Fruit fly (Drosophila melanogaster) whole organism, prepupa: ENCODE data around the gene CG33235.

Experiments
- Blimp-1 ChIP-seq: fragments of 200-800 bp; sonication (Bioruptor generic); optimal IDR thresholded peaks from 3 replicates; lab custom pipeline; 2017; ENCODE audit warnings: missing biosample characterization, missing genetic modification characterization, mild to moderate bottlenecking, moderate library complexity, missing genetic modification reagents
- CG11294 ChIP-seq: fragments of 200-800 bp; sonication (Bioruptor generic); IDR thresholded peaks from 2 replicates; pipeline ENCODE4 v1.3.6; 2022; ENCODE audit warnings: missing biosample characterization, missing genetic modification characterization
- CG11762 ChIP-seq: fragments of 200-800 bp; sonication (Bioruptor generic); optimal IDR thresholded peaks from 3 replicates; lab custom pipeline; 2016; ENCODE audit warnings: missing biosample characterization, missing genetic modification characterization; ENCODE audit not compliant: insufficient read depth
- CG11902 ChIP-seq: fragments of 200-800 bp; sonication (Bioruptor generic); optimal IDR thresholded peaks from 3 replicates; lab custom pipeline; 2016; ENCODE audit warnings: missing biosample characterization, missing genetic modification characterization
- CG15336 ChIP-seq: fragments of 200-800 bp; sonication (Bioruptor generic); IDR thresholded peaks from 2 replicates; pipeline ENCODE4 v1.3.6; 2022; ENCODE audit warnings: missing biosample characterization, missing genetic modification characterization
- CG1621 ChIP-seq: fragments of 200-800 bp; sonication (Bioruptor generic); optimal IDR thresholded peaks from 3 replicates; lab custom pipeline; 2018; ENCODE audit warnings: missing biosample characterization, mild to moderate bottlenecking, missing genetic modification characterization
- CG16779 ChIP-seq: fragments of 200-800 bp; sonication (Bioruptor generic); optimal IDR thresholded peaks from 3 replicates; lab custom pipeline; 2017; ENCODE audit warnings: missing biosample characterization, mild to moderate bottlenecking, missing genetic modification characterization
- CG3032 ChIP-seq: fragments of 200-800 bp; optimal IDR thresholded peaks from 2 replicates; lab custom pipeline; 2019; ENCODE audit warnings: missing biosample characterization, mild to moderate bottlenecking, missing genetic modification characterization, moderate library complexity
- CG31627 ChIP-seq: fragments of 200-800 bp; sonication (Bioruptor generic); optimal IDR thresholded peaks from 3 replicates; lab custom pipeline; 2016; ENCODE audit warnings: missing biosample characterization, missing genetic modification characterization
- CG6163 ChIP-seq: fragments of 200-800 bp; sonication (Bioruptor generic); IDR thresholded peaks from 3 replicates; pipeline ENCODE4 v1.3.6; 2022; ENCODE audit warnings: missing biosample characterization, missing genetic modification characterization
- CG6276 ChIP-seq: fragments of 200-800 bp; sonication (Bioruptor generic); optimal IDR thresholded peaks from 2 replicates; lab custom pipeline; 2017; ENCODE audit warnings: missing biosample characterization, mild to moderate bottlenecking, missing genetic modification characterization
- CG6808 ChIP-seq: fragments of 200-800 bp; sonication (Bioruptor generic); optimal IDR thresholded peaks from 3 replicates; lab custom pipeline; 2017; ENCODE audit warnings: missing biosample characterization, missing genetic modification characterization, mild to moderate bottlenecking, moderate library complexity, missing genetic modification reagents
- CG8119 ChIP-seq: fragments of 200-800 bp; sonication (Bioruptor generic); IDR thresholded peaks from 3 replicates; pipeline ENCODE4 v1.3.6; 2022; ENCODE audit warnings: missing biosample characterization, missing genetic modification characterization
- CG8632 ChIP-seq: fragments of 200-800 bp; sonication (Bioruptor generic); optimal IDR thresholded peaks from 3 replicates; lab custom pipeline; 2016; ENCODE audit warnings: missing biosample characterization, missing genetic modification characterization
- CG9139 ChIP-seq: fragments of 200-800 bp; sonication (Bioruptor generic); optimal IDR thresholded peaks from 3 replicates; lab custom pipeline; 2017; ENCODE audit warnings: missing biosample characterization, mild to moderate bottlenecking, missing genetic modification characterization
- Eip75B ChIP-seq: fragments of 200-800 bp; sonication (Bioruptor generic); optimal IDR thresholded peaks from 3 replicates; lab custom pipeline; 2016; ENCODE audit warnings: missing biosample characterization, missing genetic modification characterization
- Eip78C ChIP-seq: fragments of 200-800 bp; sonication (Bioruptor generic); peaks from one replicate; lab custom pipeline; 2016; ENCODE audit warnings: missing biosample characterization, missing genetic modification characterization
- Ets96B ChIP-seq: fragments of 200-800 bp; optimal IDR thresholded peaks from 2 replicates; lab custom pipeline; 2019; ENCODE audit warnings: missing biosample characterization, mild to moderate bottlenecking, missing genetic modification characterization, moderate library complexity
- Gug ChIP-seq: fragments of 200-800 bp; sonication (Bioruptor generic); IDR thresholded peaks from 2 replicates; pipeline ENCODE4 v1.3.6; 2022; ENCODE audit warnings: missing biosample characterization, missing genetic modification characterization
- Hr38 ChIP-seq: sonication (Bioruptor generic); optimal IDR thresholded peaks from 2 replicates; lab custom pipeline; 2016; ENCODE audit warnings: missing biosample characterization, missing genetic modification characterization
- Hr39 ChIP-seq: fragments of 200-800 bp; sonication (Bioruptor generic); optimal IDR thresholded peaks from 2 replicates; lab custom pipeline; 2016; ENCODE audit warnings: missing biosample characterization, missing genetic modification characterization
- Hr4 ChIP-seq: fragments of 200-800 bp; sonication (Bioruptor generic); optimal IDR thresholded peaks from 3 replicates; lab custom pipeline; 2016; ENCODE audit warnings: missing biosample characterization, missing genetic modification characterization
- Lpt ChIP-seq: fragments of 200-800 bp; sonication (Bioruptor generic); optimal IDR thresholded peaks from 3 replicates; lab custom pipeline; 2016; ENCODE audit warnings: missing biosample characterization, missing genetic modification characterization
- Smox ChIP-seq: fragments of 200-800 bp; sonication (Bioruptor generic); optimal IDR thresholded peaks from 3 replicates; lab custom pipeline; 2016; ENCODE audit warnings: missing biosample characterization, missing genetic modification characterization
- dac ChIP-seq: fragments of 200-800 bp; sonication (Bioruptor generic); optimal IDR thresholded peaks from 2 replicates; lab custom pipeline; 2017; ENCODE audit warnings: missing biosample characterization, mild to moderate bottlenecking, missing genetic modification characterization
- dsx ChIP-seq: fragments of 200-800 bp; optimal IDR thresholded peaks from 3 replicates; lab custom pipeline; 2019; ENCODE audit warnings: missing biosample characterization, mild to moderate bottlenecking, missing genetic modification characterization, moderate library complexity; ENCODE audit not compliant: poor library complexity, severe bottlenecking
- eg ChIP-seq: fragments of 200-800 bp; sonication (Bioruptor generic); IDR thresholded peaks from 3 replicates; pipeline ENCODE4 v1.3.6; 2022; ENCODE audit warnings: missing biosample characterization, missing genetic modification characterization
- pdm3 ChIP-seq: fragments of 200-800 bp; sonication (Bioruptor generic); optimal IDR thresholded peaks from 3 replicates; lab custom pipeline; 2016; ENCODE audit warnings: missing biosample characterization, missing genetic modification characterization
- salr ChIP-seq, 2 experiments: fragments of 200-800 bp; sonication (Bioruptor generic); optimal IDR thresholded peaks; 3 replicates each; lab custom pipeline; 2016 to 2018; ENCODE audit warnings: missing biosample characterization in 2 of 2, missing genetic modification characterization in 2 of 2, mild to moderate bottlenecking in 1 of 2
- spab ChIP-seq: fragments of 200-800 bp; sonication (Bioruptor generic); optimal IDR thresholded peaks from 2 replicates; lab custom pipeline; 2017; ENCODE audit warnings: missing biosample characterization, mild to moderate bottlenecking, missing genetic modification characterization, missing genetic modification reagents
- ss ChIP-seq, 2 experiments: fragments of 200-800 bp; sonication (Bioruptor generic); optimal IDR thresholded peaks; 2 replicates in 1 of 2; 3 replicates in 1 of 2; lab custom pipeline; 2017 to 2018; ENCODE audit warnings: mild to moderate bottlenecking in 2 of 2, missing biosample characterization in 2 of 2, missing genetic modification characterization in 2 of 2, moderate library complexity in 1 of 2
- svp ChIP-seq: fragments of 200-800 bp; sonication (Bioruptor generic); peaks from one replicate; lab custom pipeline; 2016; ENCODE audit warnings: missing biosample characterization, missing genetic modification characterization

CG33235 gene

DNA sequence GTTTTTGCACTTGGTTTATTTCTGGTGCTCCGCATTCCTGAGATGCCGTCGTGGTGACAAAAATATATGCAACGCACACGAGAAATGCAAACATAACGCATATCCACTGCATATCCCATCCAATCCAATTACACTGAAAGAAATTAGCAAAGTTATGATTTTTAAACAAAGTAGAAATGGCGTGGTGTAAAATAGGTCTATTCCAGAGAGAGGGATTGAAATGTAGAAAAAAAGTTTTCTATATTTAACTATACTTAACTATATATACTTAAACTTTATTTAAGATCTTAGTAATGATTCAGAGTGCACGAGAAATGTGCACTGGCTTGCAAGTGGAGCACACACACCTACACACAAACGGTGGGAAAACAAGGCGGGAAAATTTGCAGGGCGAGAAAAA lies 832 bp upstream of the CG33235 start (continued):
- TF ChIP-seq Blimp-1 (no peak), CG6808 (GFP tag; lab: Kevin White, UChicago) (peak; percentile 1), CG1621 (tag; lab: Kevin White, UChicago) (no peak), CG8119 (GFP tag; lab: Robert Waterston, UW) (no peak), Gug (GFP tag; lab: Robert Waterston, UW) (no peak)

DNA sequence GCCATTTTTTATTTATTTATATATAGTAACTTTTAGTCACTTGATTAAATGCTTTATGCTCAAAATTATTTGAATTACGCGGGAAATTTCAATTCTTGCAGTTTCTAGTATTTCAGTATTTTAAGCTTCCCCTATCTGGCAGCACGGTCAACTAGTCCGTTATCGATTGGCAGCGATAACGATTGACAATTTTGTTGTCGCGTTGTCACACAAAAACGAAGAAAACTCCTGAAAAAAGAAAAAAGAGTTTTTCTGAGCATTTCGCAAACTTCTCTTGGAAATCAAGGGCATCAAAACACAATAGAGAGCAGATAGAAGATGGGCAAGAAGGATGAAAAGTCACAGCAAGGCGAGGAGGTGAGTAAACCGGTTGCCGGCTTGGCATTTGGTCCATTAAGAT lies 6.3 kb downstream of the CG33235 start, which contains the start of gene Spase25:
Gene Spase25 (plus strand): TSS at position 176 of the 400 bp plus-strand sequence.
- TF ChIP-seq Ets96B (peak; percentile 47), Eip75B (GFP tag; lab: Kevin White, UChicago) (no peak), Smox (GFP tag; lab: Kevin White, UChicago) (no peak), CG8119 (GFP tag; lab: Robert Waterston, UW) (peak; percentile 49; the same call in 2 of the 3 replicates), CG9139 (GFP tag; lab: Kevin White, UChicago) (peak; percentile 3), CG3032 (peak; percentile 9), Eip78C (GFP tag; lab: Kevin White, UChicago) (peak; percentile 17), CG15336 (GFP tag; lab: Robert Waterston, UW) (0 out of 2 replicates have a peak, but pooled peaks have one; percentile 28), Lpt (GFP tag; lab: Kevin White, UChicago) (peak; percentile 28), CG11762 (no peak), dsx (GFP tag; lab: Kevin White, UChicago) (peak; percentile 37), CG6808 (GFP tag; lab: Kevin White, UChicago) (peak; percentile 19), CG6163 (GFP tag; lab: Robert Waterston, UW) (peak; percentile 28; the same call in 1 of the 3 replicates), ss (GFP tag; optimal IDR thresholded peaks at IDR 0.05; lab: Kevin White, UChicago) (peak in 1 of 2 experiments; percentile 12)
- TF ChIP-seq, all 60 proteins: peak for 11

DNA sequence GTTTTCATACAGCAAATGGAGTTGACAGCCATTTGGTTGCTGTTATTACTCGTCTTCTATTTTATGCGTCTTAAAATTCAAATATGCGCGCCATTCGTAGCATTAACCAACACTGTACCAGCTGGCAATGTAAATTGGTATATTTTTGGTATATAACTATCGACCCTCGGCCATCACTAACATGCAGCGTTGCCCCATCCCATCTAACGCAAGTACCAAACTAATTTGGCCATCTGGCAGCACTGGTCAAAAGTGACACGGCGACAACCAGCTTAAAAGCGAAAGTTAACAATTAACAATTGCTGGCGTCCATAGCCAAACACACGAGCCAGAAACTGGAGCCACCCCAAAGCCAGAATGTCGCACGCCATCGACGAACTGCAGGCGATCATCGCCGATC lies 8.1 kb downstream of the CG33235 start, which contains the start of gene Uba5:
Gene Uba5 (plus strand): TSS at position 222 of the 400 bp plus-strand sequence.
- peak; percentile 98 for TF ChIP-seq Blimp-1
- no peak for TF ChIP-seq Smox (GFP tag; lab: Kevin White, UChicago)
- peak; percentile 22 for TF ChIP-seq Eip78C (GFP tag; lab: Kevin White, UChicago)

DNA sequence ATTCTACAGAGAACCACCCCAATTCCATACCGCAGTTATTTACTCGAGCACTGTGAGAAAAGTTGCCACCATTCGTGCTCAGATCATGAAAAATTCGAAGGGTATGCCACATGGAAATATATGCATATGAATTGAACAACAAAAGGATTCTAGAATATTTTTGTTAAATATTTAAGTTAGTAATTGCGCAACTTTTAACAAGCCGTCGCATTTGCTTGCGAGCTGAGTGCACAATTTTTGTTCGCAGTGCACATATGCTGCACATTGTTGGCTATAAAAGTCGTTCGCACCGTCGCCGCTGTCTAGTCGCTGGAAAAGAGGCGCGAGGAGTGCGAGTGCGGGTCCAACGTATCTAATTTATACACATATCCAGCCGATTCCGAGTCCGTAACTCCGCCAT lies 14.6 kb downstream of the CG33235 start, which contains the start of gene Cyp4g15:
Gene Cyp4g15 (plus strand): TSS at position 301 of the 400 bp plus-strand sequence.
- peak; percentile 5 for TF ChIP-seq Hr4 (GFP tag; lab: Kevin White, UChicago)
- peak; percentile 24 for TF ChIP-seq Eip78C (GFP tag; lab: Kevin White, UChicago)
- no peak for TF ChIP-seq Hr39 (GFP tag; lab: Kevin White, UChicago)

DNA sequence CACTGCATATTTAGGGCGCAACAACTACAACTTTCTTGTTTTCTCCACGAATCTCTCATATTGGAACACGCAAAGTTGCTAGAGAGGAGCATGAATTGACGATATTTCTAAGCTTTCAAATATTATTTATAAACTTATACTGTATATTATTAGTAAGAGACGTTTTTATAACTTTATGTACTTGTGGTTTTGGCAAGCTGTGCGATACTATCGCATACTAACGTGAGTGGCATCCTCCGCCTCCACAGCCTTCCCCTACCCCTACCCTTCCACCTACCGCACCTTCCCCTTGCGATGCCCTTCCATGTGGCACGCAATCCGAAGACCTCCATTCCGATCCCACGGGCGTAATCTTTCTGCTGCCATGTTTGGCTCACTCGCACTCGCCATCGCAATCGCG lies 23.1 kb downstream of the CG33235 start:
- TF ChIP-seq dac (GFP tag; lab: Kevin White, UChicago), result no peak
- no peak for TF ChIP-seq Blimp-1
- no peak for TF ChIP-seq Hr38 (GFP tag; lab: Kevin White, UChicago)
- TF ChIP-seq pdm3 (GFP tag; lab: Kevin White, UChicago), result no peak
- no peak for TF ChIP-seq CG6276
- no peak for TF ChIP-seq spab (GFP tag; lab: Kevin White, UChicago)
- TF ChIP-seq Hr39 (GFP tag; lab: Kevin White, UChicago), result no peak
- TF ChIP-seq Eip78C (GFP tag; lab: Kevin White, UChicago), result no peak
- TF ChIP-seq Smox (GFP tag; lab: Kevin White, UChicago), result no peak
- TF ChIP-seq eg, result no peak
- TF ChIP-seq Lpt (GFP tag; lab: Kevin White, UChicago), result no peak
- TF ChIP-seq CG8632 (GFP tag; lab: Kevin White, UChicago), result no peak
- no peak for TF ChIP-seq salr (GFP tag; optimal IDR thresholded peaks at IDR 0.05; lab: Kevin White, UChicago)
- no peak for TF ChIP-seq CG31627 (GFP tag; lab: Kevin White, UChicago)
- no peak for TF ChIP-seq svp
- no peak for TF ChIP-seq CG11294 (GFP tag; lab: Robert Waterston, UW)
- no peak for TF ChIP-seq CG15336 (GFP tag; lab: Robert Waterston, UW)
- TF ChIP-seq CG11902 (GFP tag; lab: Kevin White, UChicago), result no peak
- TF ChIP-seq CG16779 (tag; lab: Kevin White, UChicago), result no peak
